Fruit fly (Drosophila melanogaster) whole organism, embryonic: Measurements from ENCODE around the gene CG18748.

Source experiments
- ATbp ChIP-seq: fragments of 200-800 bp; sonication (Bioruptor generic); optimal IDR thresholded peaks from 2 replicates; lab custom pipeline; 2017; ENCODE audit warnings: missing biosample characterization, mild to moderate bottlenecking, missing genetic modification characterization, missing genetic modification reagents
- Ada2b ChIP-seq: fragments of 200-800 bp; sonication (Bioruptor generic); IDR thresholded peaks from 2 replicates; pipeline ENCODE4 v1.3.6; 2022; ENCODE audit warnings: missing biosample characterization, missing genetic modification characterization
- Blimp-1 ChIP-seq: fragments of 200-800 bp; sonication (Bioruptor generic); optimal IDR thresholded peaks from 3 replicates; lab custom pipeline; 2018; ENCODE audit warnings: missing biosample characterization, missing genetic modification characterization, mild to moderate bottlenecking, moderate library complexity, missing genetic modification reagents
- BtbVII ChIP-seq: fragments of 200-800 bp; sonication (Bioruptor generic); optimal IDR thresholded peaks from 3 replicates; lab custom pipeline; 2017; ENCODE audit warnings: missing biosample characterization, mild to moderate bottlenecking, missing genetic modification characterization
- CG1024 ChIP-seq: fragments of 200-800 bp; sonication (Bioruptor generic); IDR thresholded peaks from 2 replicates; pipeline ENCODE4 v1.3.6; 2022; ENCODE audit warnings: missing biosample characterization, missing genetic modification characterization
- CG10366 ChIP-seq: fragments of 200-800 bp; sonication (Bioruptor generic); IDR thresholded peaks from 2 replicates; pipeline ENCODE4 v1.3.6; 2022; ENCODE audit warnings: missing biosample characterization, missing genetic modification characterization
- CG14050 ChIP-seq: fragments of 200-800 bp; sonication (Bioruptor generic); IDR thresholded peaks from 3 replicates; pipeline ENCODE4 v1.3.6; 2022; ENCODE audit warnings: missing biosample characterization, missing genetic modification characterization
- CG15073 ChIP-seq: fragments of 200-800 bp; sonication (Bioruptor generic); optimal IDR thresholded peaks from 2 replicates; lab custom pipeline; 2016; ENCODE audit warnings: missing biosample characterization, missing genetic modification characterization
- CG16815 ChIP-seq: fragments of 200-800 bp; sonication (Bioruptor generic); optimal IDR thresholded peaks from 3 replicates; lab custom pipeline; 2017; ENCODE audit warnings: missing biosample characterization, mild to moderate bottlenecking, missing genetic modification characterization
- CG18476 ChIP-seq: fragments of 200-800 bp; sonication (Bioruptor generic); optimal IDR thresholded peaks from 2 replicates; lab custom pipeline; 2016; ENCODE audit warnings: missing biosample characterization, mild to moderate bottlenecking, missing genetic modification characterization
- CG2120 ChIP-seq: fragments of 200-800 bp; sonication (Bioruptor generic); optimal IDR thresholded peaks from 3 replicates; lab custom pipeline; 2016; ENCODE audit warnings: missing biosample characterization, missing genetic modification characterization
- CG3281 ChIP-seq: fragments of 200-800 bp; sonication (Bioruptor generic); optimal IDR thresholded peaks from 3 replicates; lab custom pipeline; 2017; ENCODE audit warnings: missing biosample characterization, mild to moderate bottlenecking, missing genetic modification characterization
- CG33557 ChIP-seq: fragments of 200-800 bp; sonication (Bioruptor generic); optimal IDR thresholded peaks from 2 replicates; lab custom pipeline; 2019; ENCODE audit warnings: missing biosample characterization, mild to moderate bottlenecking, missing genetic modification characterization, moderate library complexity
- CG34224 ChIP-seq: fragments of 200-800 bp; sonication (Bioruptor generic); IDR thresholded peaks from 3 replicates; pipeline ENCODE4 v1.3.6; 2022; ENCODE audit warnings: missing biosample characterization, missing genetic modification characterization; ENCODE audit not compliant: partially characterized antibody
- CG4328 ChIP-seq: fragments of 200-800 bp; sonication (Bioruptor generic); optimal IDR thresholded peaks from 3 replicates; lab custom pipeline; 2017; ENCODE audit warnings: missing biosample characterization, missing genetic modification reagents, missing genetic modification characterization
- CG6254 ChIP-seq: fragments of 200-800 bp; sonication (Bioruptor generic); optimal IDR thresholded peaks from 3 replicates; lab custom pipeline; 2017; ENCODE audit warnings: mild to moderate bottlenecking, missing biosample characterization, missing genetic modification reagents, missing genetic modification characterization
- CG6683 ChIP-seq: fragments of 200-800 bp; sonication (Bioruptor generic); optimal IDR thresholded peaks from 2 replicates; lab custom pipeline; 2017; ENCODE audit warnings: missing biosample characterization, mild to moderate bottlenecking, missing genetic modification characterization, missing genetic modification reagents
- CG7786 ChIP-seq: fragments of 200-800 bp; sonication (Bioruptor generic); optimal IDR thresholded peaks from 2 replicates; lab custom pipeline; 2016; ENCODE audit warnings: missing biosample characterization, missing genetic modification characterization
- CG8765 ChIP-seq: fragments of 200-800 bp; sonication (Bioruptor generic); IDR thresholded peaks from 2 replicates; pipeline ENCODE4 v1.3.6; 2022; ENCODE audit warnings: missing biosample characterization, missing genetic modification characterization
- Deaf1 ChIP-seq: fragments of 200-800 bp; optimal IDR thresholded peaks from 3 replicates; lab custom pipeline; 2019; ENCODE audit warnings: missing biosample characterization, mild to moderate bottlenecking, missing genetic modification characterization, moderate library complexity
- Drgx ChIP-seq: fragments of 200-800 bp; sonication (Bioruptor generic); IDR thresholded peaks from 2 replicates; pipeline ENCODE4 v1.3.6; 2022; ENCODE audit warnings: missing biosample characterization, missing genetic modification characterization
- GATAe ChIP-seq: fragments of 200-800 bp; sonication (Bioruptor generic); conservative IDR thresholded peaks from 2 replicates; pipeline ENCODE4 v1.3.6; 2022; ENCODE audit warnings: missing biosample characterization, missing genetic modification characterization
- HmgD ChIP-seq: fragments of 200-800 bp; sonication (Bioruptor generic); optimal IDR thresholded peaks from 3 replicates; lab custom pipeline; 2016; ENCODE audit warnings: missing biosample characterization, missing genetic modification characterization
- Jarid2 ChIP-seq: fragments of 200-800 bp; sonication (Bioruptor generic); optimal IDR thresholded peaks from 3 replicates; lab custom pipeline; 2017; ENCODE audit warnings: mild to moderate bottlenecking, missing biosample characterization, missing genetic modification reagents, missing genetic modification characterization
- Pdp1 ChIP-seq, 2 experiments: fragments of 200-800 bp; sonication (Bioruptor generic); optimal IDR thresholded peaks; 3 replicates each; lab custom pipeline; 2016; ENCODE audit warnings: missing biosample characterization in 2 of 2, missing genetic modification characterization in 2 of 2, mild to moderate bottlenecking in 1 of 2, moderate library complexity in 1 of 2
- Sry-β ChIP-seq: fragments of 200-800 bp; sonication (Bioruptor generic); optimal IDR thresholded peaks from 2 replicates; lab custom pipeline; 2018; ENCODE audit warnings: missing biosample characterization, mild to moderate bottlenecking, missing genetic modification characterization, moderate library complexity
- Sry-δ ChIP-seq: fragments of 200-800 bp; sonication (Bioruptor generic); optimal IDR thresholded peaks from 2 replicates; lab custom pipeline; 2016; ENCODE audit warnings: missing biosample characterization, missing genetic modification characterization
- Stat92E ChIP-seq, 3 experiments: fragments of >200 bp in 2 of 3; fragments of 200-800 bp in 1 of 3; sonication (Bioruptor generic) in 1 of 3; optimal IDR thresholded peaks; 2 replicates each; lab custom pipeline; 2017 to 2019; ENCODE audit warnings: missing biosample characterization in 3 of 3, missing genetic modification characterization in 3 of 3, mild to moderate bottlenecking in 1 of 3, moderate library complexity in 1 of 3
- Trl ChIP-seq, 3 experiments: fragments of >200 bp in 2 of 3; fragments of 200-800 bp in 1 of 3; sonication (Bioruptor generic) in 1 of 3; optimal IDR thresholded peaks; 2 replicates in 1 of 3; 3 replicates in 2 of 3; lab custom pipeline; 2016 to 2017; ENCODE audit warnings: missing biosample characterization in 1 of 3, missing genetic modification characterization in 1 of 3
- amos ChIP-seq: fragments of 200-800 bp; sonication (Bioruptor generic); IDR thresholded peaks from 2 replicates; pipeline ENCODE4 v1.3.6; 2022; ENCODE audit warnings: missing biosample characterization, missing genetic modification characterization; ENCODE audit not compliant: partially characterized antibody
- chinmo ChIP-seq: fragments of 200-800 bp; sonication (Bioruptor generic); IDR thresholded peaks from 4 replicates; pipeline ENCODE4 v1.3.6; 2022; ENCODE audit warnings: missing biosample characterization, missing genetic modification characterization; ENCODE audit not compliant: partially characterized antibody
- corto ChIP-seq: fragments of 200-800 bp; sonication (Bioruptor generic); optimal IDR thresholded peaks from 2 replicates; lab custom pipeline; 2016; ENCODE audit warnings: missing biosample characterization, mild to moderate bottlenecking, missing genetic modification characterization, moderate library complexity
- crc ChIP-seq: fragments of 200-800 bp; sonication (Bioruptor generic); optimal IDR thresholded peaks from 2 replicates; lab custom pipeline; 2016; ENCODE audit warnings: missing biosample characterization, missing genetic modification characterization
- crol ChIP-seq: fragments of 200-800 bp; sonication (Bioruptor generic); IDR thresholded peaks from 2 replicates; pipeline ENCODE4 v1.3.6; 2022; ENCODE audit warnings: missing biosample characterization, missing genetic modification characterization
- crp ChIP-seq, 2 experiments: fragments of 200-800 bp; sonication (Bioruptor generic); optimal IDR thresholded peaks; 2 replicates in 1 of 2; 3 replicates in 1 of 2; lab custom pipeline; 2017; ENCODE audit warnings: missing biosample characterization in 2 of 2, missing genetic modification characterization in 2 of 2, mild to moderate bottlenecking in 1 of 2, moderate library complexity in 1 of 2
- dmrt99B ChIP-seq: fragments of 200-800 bp; sonication (Bioruptor generic); optimal IDR thresholded peaks from 2 replicates; lab custom pipeline; 2018; ENCODE audit warnings: missing biosample characterization, mild to moderate bottlenecking, missing genetic modification characterization, moderate library complexity
- ewg ChIP-seq: fragments of 200-800 bp; sonication (Bioruptor generic); optimal IDR thresholded peaks from 3 replicates; lab custom pipeline; 2017; ENCODE audit warnings: mild to moderate bottlenecking, missing biosample characterization, missing genetic modification reagents, missing genetic modification characterization
- fd102C ChIP-seq: fragments of 200-800 bp; sonication (Bioruptor generic); optimal IDR thresholded peaks from 2 replicates; lab custom pipeline; 2018; ENCODE audit warnings: missing biosample characterization, mild to moderate bottlenecking, missing genetic modification characterization, moderate library complexity
- ftz-f1 ChIP-seq: fragments of 200-800 bp; sonication (Bioruptor generic); optimal IDR thresholded peaks from 2 replicates; lab custom pipeline; 2016; ENCODE audit warnings: missing biosample characterization, missing genetic modification characterization
- nerfin-2 ChIP-seq: fragments of 200-800 bp; sonication (Bioruptor generic); IDR thresholded peaks from 2 replicates; pipeline ENCODE4 v1.3.6; 2022; ENCODE audit warnings: missing biosample characterization, missing genetic modification characterization; ENCODE audit not compliant: partially characterized antibody
- pros ChIP-seq: fragments of 200-800 bp; sonication (Bioruptor generic); optimal IDR thresholded peaks from 3 replicates; lab custom pipeline; 2019; ENCODE audit warnings: missing biosample characterization, mild to moderate bottlenecking, missing genetic modification characterization, moderate library complexity
- scrt ChIP-seq: fragments of 200-800 bp; sonication (Bioruptor generic); optimal IDR thresholded peaks from 2 replicates; lab custom pipeline; 2018; ENCODE audit warnings: missing biosample characterization, mild to moderate bottlenecking, missing genetic modification characterization, moderate library complexity
- sr ChIP-seq: fragments of 200-800 bp; sonication (Bioruptor generic); IDR thresholded peaks from 3 replicates; pipeline ENCODE4 v1.3.6; 2022; ENCODE audit warnings: missing biosample characterization, missing genetic modification characterization
- ssp ChIP-seq: fragments of 200-800 bp; sonication (Bioruptor generic); IDR thresholded peaks from 2 replicates; pipeline ENCODE4 v1.3.6; 2022; ENCODE audit warnings: missing biosample characterization, missing genetic modification characterization
- tll ChIP-seq, 2 experiments: fragments of 200-800 bp in 1 of 2; fragments of >200 bp in 1 of 2; sonication (Bioruptor generic) in 1 of 2; optimal IDR thresholded peaks; 2 replicates each; lab custom pipeline; 2017 to 2019; ENCODE audit warnings: missing biosample characterization in 2 of 2, missing genetic modification characterization in 2 of 2, mild to moderate bottlenecking in 1 of 2, moderate library complexity in 1 of 2
- unc-4 ChIP-seq: fragments of 200-800 bp; sonication (Bioruptor generic); IDR thresholded peaks from 2 replicates; pipeline ENCODE4 v1.3.6; 2022; ENCODE audit warnings: missing biosample characterization, missing genetic modification characterization; ENCODE audit not compliant: partially characterized antibody
- usp ChIP-seq: fragments of >200 bp; optimal IDR thresholded peaks from 2 replicates; lab custom pipeline; 2017; ENCODE audit warnings: missing biosample characterization, missing genetic modification characterization
- zen ChIP-seq: fragments of 200-800 bp; sonication (Bioruptor generic); optimal IDR thresholded peaks from 3 replicates; lab custom pipeline; 2018; ENCODE audit warnings: missing biosample characterization, mild to moderate bottlenecking, missing genetic modification characterization, moderate library complexity

The CG18748 gene

dm6 chr3R:7793855-7794254 lies 6.1 kb upstream of the CG18748 start, which contains the start of gene CG2641 (continued):
- 0 out of 3 replicates have a peak, but pooled peaks have one; percentile 7 for TF ChIP-seq sr
- peak; percentile 72 for TF ChIP-seq Drgx (GFP tag; lab: Robert Waterston, UW)
- TF ChIP-seq CG10366, result no peak
- no peak for TF ChIP-seq CG15073
- TF ChIP-seq nerfin-2 (GFP tag; lab: Robert Waterston, UW), result no peak
- peak in 1 of 2 experiments; percentile 63 for TF ChIP-seq crp (GFP tag; optimal IDR thresholded peaks at IDR 0.05; lab: Kevin White, UChicago)
- TF ChIP-seq Pdp1 (GFP tag; optimal IDR thresholded peaks at IDR 0.05; lab: Kevin White, UChicago), result peak in 1 of 2 experiments; percentile 53
- peak; percentile 68 for TF ChIP-seq corto (GFP tag; lab: Kevin White, UChicago)
- TF ChIP-seq CG6683, result no peak
- no peak for TF ChIP-seq Blimp-1 (GFP tag; lab: Kevin White, UChicago)
- no peak for TF ChIP-seq Stat92E (GFP tag; optimal IDR thresholded peaks at IDR 0.05; lab: Kevin White, UChicago)
- TF ChIP-seq CG34224 (GFP tag; lab: Robert Waterston, UW), result peak; percentile 20; the same call in 1 of the 3 replicates
- TF ChIP-seq ssp (GFP tag; lab: Robert Waterston, UW), result no peak
- TF ChIP-seq dmrt99B (tag; lab: Kevin White, UChicago), result no peak
- TF ChIP-seq fd102C, result no peak
- TF ChIP-seq ATbp (GFP tag; lab: Kevin White, UChicago), result no peak
- no peak for TF ChIP-seq HmgD (GFP tag; lab: Kevin White, UChicago)
- TF ChIP-seq pros (GFP tag; lab: Kevin White, UChicago), result no peak
- TF ChIP-seq CG3281 (GFP tag; lab: Kevin White, UChicago), result peak; percentile 5
- no peak for TF ChIP-seq Ada2b (GFP tag; lab: Robert Waterston, UW)
- TF ChIP-seq tll (GFP tag; optimal IDR thresholded peaks at IDR 0.05; lab: Kevin White, UChicago), result no peak
- TF ChIP-seq BtbVII (GFP tag; lab: Kevin White, UChicago), result peak; percentile 61
- TF ChIP-seq CG1024 (GFP tag; lab: Robert Waterston, UW), result no peak
- no peak for TF ChIP-seq GATAe (GFP tag; lab: Robert Waterston, UW)
- no peak for TF ChIP-seq CG16815 (GFP tag; lab: Kevin White, UChicago)
- no peak for TF ChIP-seq CG8765 (GFP tag; lab: Robert Waterston, UW)
- TF ChIP-seq chinmo (GFP tag; lab: Robert Waterston, UW), result peak; percentile 77; the same call in 1 of the 4 replicates
- no peak for TF ChIP-seq CG18476 (GFP tag; lab: Kevin White, UChicago)
- TF ChIP-seq crol, result no peak
- TF ChIP-seq crc (GFP tag; lab: Kevin White, UChicago), result no peak
- TF ChIP-seq unc-4 (GFP tag; lab: Robert Waterston, UW), result peak; percentile 14; the same call in 1 of the 2 replicates
- TF ChIP-seq ftz-f1, result no peak
- no peak for TF ChIP-seq zen (tag; lab: Kevin White, UChicago)
- no peak for TF ChIP-seq CG2120 (GFP tag; lab: Kevin White, UChicago)
- TF ChIP-seq CG14050 (GFP tag; lab: Robert Waterston, UW), result no peak
- TF ChIP-seq CG33557 (GFP tag; lab: Kevin White, UChicago), result no peak
- TF ChIP-seq Deaf1 (tag; lab: Kevin White, UChicago), result peak; percentile 34
- TF ChIP-seq ewg (GFP tag; lab: Kevin White, UChicago), result no peak
- TF ChIP-seq CG6254, result no peak
- TF ChIP-seq usp (GFP tag; lab: Kevin White, UChicago), result no peak
- no peak for TF ChIP-seq CG4328 (GFP tag; lab: Kevin White, UChicago)
- no peak for TF ChIP-seq Sry-β (GFP tag; lab: Kevin White, UChicago)
- peak; percentile 71 to 89 for TF ChIP-seq Trl (optimal IDR thresholded peaks at IDR 0.05; lab: Kevin White, UChicago)
- TF ChIP-seq Trl (GFP tag; optimal IDR thresholded peaks at IDR 0.05; lab: Kevin White, UChicago), result no peak
- peak; percentile 13 for TF ChIP-seq scrt
- TF ChIP-seq CG7786, result no peak
- TF ChIP-seq amos (GFP tag; lab: Robert Waterston, UW), result peak; percentile 8; the same call in 1 of the 2 replicates
- peak; percentile 9 for TF ChIP-seq Jarid2 (GFP tag; lab: Kevin White, UChicago)
- no peak for TF ChIP-seq Sry-δ
